Worm (Caenorhabditis elegans) whole organism, L1 larva: ENCODE measurements around the gene acd-3.

ENCODE experiments used
- C04F5.9 ChIP-seq: sonication (generic microtip); optimal IDR thresholded peaks from 2 replicates; lab custom pipeline; 2016; ENCODE audit warnings: missing genetic modification characterization, missing compliant biosample characterization
- F16B12.6 ChIP-seq: fragments of 150-350 bp; optimal IDR thresholded peaks from 2 replicates; lab custom pipeline; 2014; ENCODE audit warnings: missing biosample characterization, missing genetic modification characterization
- Y116A8C.19 ChIP-seq: sonication (generic microtip); optimal IDR thresholded peaks from 2 replicates; lab custom pipeline; 2016; ENCODE audit warnings: missing compliant biosample characterization, missing genetic modification characterization, borderline replicate concordance
- aha-1 ChIP-seq: fragments of 150-350 bp; optimal IDR thresholded peaks from 2 replicates; lab custom pipeline; 2014; ENCODE audit warnings: missing biosample characterization, missing genetic modification characterization
- alr-1 ChIP-seq: fragments of 200-800 bp; sonication (Bioruptor generic); optimal IDR thresholded peaks from 2 replicates; lab custom pipeline; 2018; ENCODE audit warnings: borderline replicate concordance, mild to moderate bottlenecking, missing genetic modification characterization, missing compliant biosample characterization
- aly-2 ChIP-seq: fragments of 150-350 bp; optimal IDR thresholded peaks from 2 replicates; lab custom pipeline; 2014; ENCODE audit warnings: missing biosample characterization, missing genetic modification characterization
- ama-1 ChIP-seq: fragments of 150-350 bp; optimal IDR thresholded peaks from 2 replicates; lab custom pipeline; 2014
- ceh-63 ChIP-seq: fragments of 200-800 bp; sonication (Bioruptor generic); optimal IDR thresholded peaks from 2 replicates; lab custom pipeline; 2018; ENCODE audit warnings: mild to moderate bottlenecking, missing genetic modification characterization, missing compliant biosample characterization
- ceh-88 ChIP-seq: fragments of 200-800 bp; sonication (Bioruptor generic); IDR thresholded peaks from 2 replicates; pipeline ENCODE4 v1.3.6; 2022; ENCODE audit warnings: missing genetic modification characterization, missing compliant biosample characterization
- ces-1 ChIP-seq: fragments of 150-350 bp; optimal IDR thresholded peaks from 2 replicates; lab custom pipeline; 2014; ENCODE audit warnings: missing biosample characterization, missing genetic modification reagents, missing genetic modification characterization
- dsc-1 ChIP-seq: sonication (generic microtip); optimal IDR thresholded peaks from 2 replicates; lab custom pipeline; 2016; ENCODE audit warnings: mild to moderate bottlenecking, missing genetic modification characterization, missing compliant biosample characterization
- efl-3 ChIP-seq: fragments of 200-800 bp; sonication (Bioruptor generic); optimal IDR thresholded peaks from 2 replicates; lab custom pipeline; 2018; ENCODE audit warnings: mild to moderate bottlenecking, missing genetic modification characterization, missing compliant biosample characterization
- egl-27 ChIP-seq, 2 experiments: fragments of 150-350 bp in 1 of 2; sonication (generic microtip); optimal IDR thresholded peaks; 3 replicates each; lab custom pipeline; 2017 to 2018; ENCODE audit warnings: missing biosample characterization in 2 of 2, missing genetic modification characterization in 2 of 2, missing genetic modification reagents in 2 of 2
- elt-2 ChIP-seq: sonication (generic microtip); optimal IDR thresholded peaks from 2 replicates; lab custom pipeline; 2016; ENCODE audit warnings: missing genetic modification characterization, mild to moderate bottlenecking, inconsistent platforms, missing compliant biosample characterization, missing genetic modification reagents
- ets-5 ChIP-seq: fragments of 200-800 bp; sonication (Bioruptor generic); IDR thresholded peaks from 2 replicates; pipeline ENCODE4 v1.3.6; 2022; ENCODE audit warnings: missing genetic modification characterization, missing compliant biosample characterization
- fkh-8 ChIP-seq: sonication (generic microtip); optimal IDR thresholded peaks from 2 replicates; lab custom pipeline; 2016; ENCODE audit warnings: mild to moderate bottlenecking, missing genetic modification characterization, missing compliant biosample characterization
- hlh-4 ChIP-seq: sonication (generic microtip); optimal IDR thresholded peaks from 2 replicates; lab custom pipeline; 2016; ENCODE audit warnings: mild to moderate bottlenecking, missing genetic modification characterization, missing compliant biosample characterization
- irx-1 ChIP-seq: sonication (generic microtip); optimal IDR thresholded peaks from 2 replicates; lab custom pipeline; 2016; ENCODE audit warnings: missing genetic modification characterization, missing compliant biosample characterization
- jun-1 ChIP-seq: fragments of 150-350 bp; optimal IDR thresholded peaks from 2 replicates; lab custom pipeline; 2014; ENCODE audit warnings: missing biosample characterization, missing genetic modification reagents, missing genetic modification characterization
- lin-15B ChIP-seq: fragments of 150-350 bp; sonication (generic microtip); optimal IDR thresholded peaks from 3 replicates; lab custom pipeline; 2014; ENCODE audit warnings: missing biosample characterization, missing genetic modification characterization
- lin-35 ChIP-seq, 2 experiments: fragments of 150-350 bp; optimal IDR thresholded peaks; 2 replicates each; lab custom pipeline; 2014; ENCODE audit warnings: missing biosample characterization in 2 of 2, missing genetic modification characterization in 2 of 2, missing genetic modification reagents in 2 of 2
- lin-39 ChIP-seq: fragments of 150-350 bp; optimal IDR thresholded peaks from 2 replicates; lab custom pipeline; 2014; ENCODE audit warnings: missing biosample characterization, missing genetic modification reagents, missing genetic modification characterization
- lir-3 ChIP-seq: sonication (generic microtip); optimal IDR thresholded peaks from 2 replicates; lab custom pipeline; 2016; ENCODE audit warnings: mild to moderate bottlenecking, missing genetic modification characterization, moderate library complexity, missing compliant biosample characterization; ENCODE audit not compliant: poor library complexity
- mep-1 ChIP-seq: fragments of 150-350 bp; optimal IDR thresholded peaks from 2 replicates; lab custom pipeline; 2014; ENCODE audit warnings: missing biosample characterization, missing genetic modification characterization
- nhr-19 ChIP-seq: fragments of 200-800 bp; sonication (Bioruptor generic); conservative IDR thresholded peaks from 2 replicates; pipeline ENCODE4 v1.3.6; 2022; ENCODE audit warnings: missing genetic modification characterization, missing compliant biosample characterization
- nhr-237 ChIP-seq: fragments of 150-350 bp; optimal IDR thresholded peaks from 2 replicates; lab custom pipeline; 2014; ENCODE audit warnings: missing biosample characterization, missing genetic modification characterization
- nhr-47 ChIP-seq: sonication (generic microtip); optimal IDR thresholded peaks from 2 replicates; lab custom pipeline; 2016; ENCODE audit warnings: mild to moderate bottlenecking, missing genetic modification characterization, moderate library complexity, missing compliant biosample characterization
- nhr-71 ChIP-seq: sonication (generic microtip); optimal IDR thresholded peaks from 2 replicates; lab custom pipeline; 2016; ENCODE audit warnings: mild to moderate bottlenecking, missing genetic modification characterization, moderate library complexity, missing compliant biosample characterization
- nhr-76 ChIP-seq: sonication (generic microtip); optimal IDR thresholded peaks from 2 replicates; lab custom pipeline; 2017; ENCODE audit warnings: missing biosample characterization, missing genetic modification characterization
- nhr-77 ChIP-seq: fragments of 150-350 bp; optimal IDR thresholded peaks from 2 replicates; lab custom pipeline; 2014; ENCODE audit warnings: missing biosample characterization, missing genetic modification characterization
- nhr-85 ChIP-seq: sonication (generic microtip); peaks from one replicate; lab custom pipeline; 2016; ENCODE audit warnings: missing genetic modification characterization, inconsistent platforms, missing compliant biosample characterization
- nhr-90 ChIP-seq: sonication (generic microtip); optimal IDR thresholded peaks from 2 replicates; lab custom pipeline; 2016; ENCODE audit warnings: mild to moderate bottlenecking, missing genetic modification characterization, missing compliant biosample characterization; ENCODE audit not compliant: poor library complexity
- pax-3 ChIP-seq: fragments of 200-800 bp; sonication (Bioruptor generic); optimal IDR thresholded peaks from 2 replicates; lab custom pipeline; 2018; ENCODE audit warnings: mild to moderate bottlenecking, missing genetic modification characterization, moderate library complexity, missing compliant biosample characterization
- pqm-1 ChIP-seq: sonication (generic microtip); optimal IDR thresholded peaks from 3 replicates; lab custom pipeline; 2017; ENCODE audit warnings: missing biosample characterization, missing genetic modification characterization
- snu-23 ChIP-seq: sonication (generic microtip); optimal IDR thresholded peaks from 2 replicates; lab custom pipeline; 2016; ENCODE audit warnings: missing genetic modification characterization, missing compliant biosample characterization
- sox-4 ChIP-seq: sonication (generic microtip); optimal IDR thresholded peaks from 2 replicates; lab custom pipeline; 2016; ENCODE audit warnings: missing genetic modification characterization, missing compliant biosample characterization
- sptf-1 ChIP-seq: fragments of 150-350 bp; optimal IDR thresholded peaks from 2 replicates; lab custom pipeline; 2014; ENCODE audit warnings: missing biosample characterization, missing genetic modification characterization
- swsn-7 ChIP-seq: sonication (generic microtip); optimal IDR thresholded peaks from 2 replicates; lab custom pipeline; 2016; ENCODE audit warnings: missing genetic modification characterization, missing compliant biosample characterization
- tbx-2 ChIP-seq: sonication (generic microtip); optimal IDR thresholded peaks from 2 replicates; lab custom pipeline; 2016; ENCODE audit warnings: missing genetic modification characterization, missing compliant biosample characterization
- unc-62 ChIP-seq: fragments of 150-350 bp; optimal IDR thresholded peaks from 2 replicates; lab custom pipeline; 2014; ENCODE audit warnings: missing biosample characterization, missing genetic modification reagents, missing genetic modification characterization
- unc-86 ChIP-seq: sonication (generic microtip); optimal IDR thresholded peaks from 2 replicates; lab custom pipeline; 2016; ENCODE audit warnings: missing genetic modification characterization, missing compliant biosample characterization
- vab-15 ChIP-seq: sonication (generic microtip); optimal IDR thresholded peaks from 2 replicates; lab custom pipeline; 2017; ENCODE audit warnings: missing genotype, mild to moderate bottlenecking, missing genetic modification characterization, missing compliant biosample characterization
- zag-1 ChIP-seq: fragments of 150-350 bp; optimal IDR thresholded peaks from 2 replicates; lab custom pipeline; 2014; ENCODE audit warnings: missing biosample characterization, missing genetic modification characterization
- zip-4 ChIP-seq: fragments of 200-800 bp; sonication (Bioruptor generic); optimal IDR thresholded peaks from 2 replicates; lab custom pipeline; 2018; ENCODE audit warnings: mild to moderate bottlenecking, missing genetic modification characterization, moderate library complexity, missing compliant biosample characterization
- ztf-11 ChIP-seq, 2 experiments: sonication (generic microtip); optimal IDR thresholded peaks; 2 replicates each; lab custom pipeline; 2016 to 2017; ENCODE audit warnings: missing genetic modification characterization in 2 of 2, missing biosample characterization in 1 of 2, missing compliant biosample characterization in 1 of 2
- ztf-4 ChIP-seq: fragments of 150-350 bp; optimal IDR thresholded peaks from 2 replicates; lab custom pipeline; 2014; ENCODE audit warnings: missing biosample characterization, missing genetic modification characterization

acd-3 gene

DNA sequence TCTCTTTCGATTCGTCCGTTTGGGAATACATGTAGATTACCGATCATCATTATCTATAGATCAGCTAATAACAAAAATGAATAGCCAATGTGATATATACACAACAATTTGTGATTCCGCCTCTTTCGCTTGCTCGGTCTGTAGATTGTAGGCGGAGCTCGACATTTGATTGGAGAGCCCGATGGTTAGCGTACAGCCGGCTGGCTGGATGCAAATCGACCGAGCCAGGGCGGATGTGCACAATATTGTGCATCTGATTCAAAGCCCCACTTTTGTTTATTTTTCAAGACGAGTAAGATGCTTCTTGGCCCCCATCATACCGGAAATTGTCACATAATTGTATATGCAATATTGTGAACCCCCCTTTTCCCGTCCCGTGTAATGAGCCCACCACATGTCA is 12.7 kb downstream of the acd-3 start, which contains the start of gene dmd-4:
dmd-4 (minus strand) TSS at position 101 of the 400 bp plus-strand sequence.
- no peak for TF ChIP-seq ceh-63 (GFP tag; lab: Kevin White, UChicago)
- TF ChIP-seq lin-39 (tag; lab: Kevin White, UChicago): no peak
- TF ChIP-seq ets-5 (GFP tag; lab: Robert Waterston, UW): no peak
- no peak for TF ChIP-seq nhr-76 (tag; lab: Kevin White, UChicago)
- TF ChIP-seq aha-1 (tag; lab: Kevin White, UChicago): no peak
- no peak for TF ChIP-seq zag-1 (tag; lab: Kevin White, UChicago)
- TF ChIP-seq lir-3 (tag; lab: Kevin White, UChicago): no peak
- no peak for TF ChIP-seq ztf-4 (tag; lab: Kevin White, UChicago)
- no peak for TF ChIP-seq F16B12.6 (tag; lab: Kevin White, UChicago)
- TF ChIP-seq nhr-71 (tag; lab: Kevin White, UChicago): no peak
- TF ChIP-seq aly-2 (tag; lab: Kevin White, UChicago): no peak
- no peak for TF ChIP-seq elt-2 (tag; lab: Kevin White, UChicago)
- TF ChIP-seq tbx-2 (tag; lab: Kevin White, UChicago): no peak
- TF ChIP-seq egl-27 (tag; optimal IDR thresholded peaks at IDR 0.05; lab: Kevin White, UChicago): no peak

DNA sequence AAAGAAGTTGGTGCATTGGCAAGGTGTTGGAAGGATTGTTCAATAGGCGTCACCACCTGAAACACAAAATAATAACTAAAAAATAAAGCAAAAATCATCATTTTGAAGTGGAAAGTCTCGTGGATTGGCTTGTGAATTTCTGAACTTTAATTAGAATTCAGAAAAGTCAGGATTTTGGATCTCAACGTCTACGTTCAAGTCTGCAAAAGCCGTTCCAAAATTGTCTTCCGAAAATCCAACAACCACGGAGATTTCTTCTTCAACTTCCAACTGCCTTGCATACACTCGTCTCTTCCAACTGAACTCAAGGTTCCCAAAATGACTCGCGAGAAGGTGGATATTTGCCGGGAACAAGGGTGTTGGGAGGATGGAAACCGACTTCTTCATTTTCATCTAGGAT is 16.7 kb downstream of the acd-3 start, which contains the start of gene C27C12.3:
C27C12.3 (minus strand) TSS at position 101 of the 400 bp plus-strand sequence.
- TF ChIP-seq sox-4 (tag; lab: Kevin White, UChicago): no peak
- TF ChIP-seq pqm-1 (tag; lab: Kevin White, UChicago): no peak
- TF ChIP-seq fkh-8: no peak
- TF ChIP-seq dsc-1 (tag; lab: Kevin White, UChicago): no peak
- TF ChIP-seq nhr-90: no peak
- no peak for TF ChIP-seq C04F5.9
- TF ChIP-seq nhr-47 (tag; lab: Kevin White, UChicago): no peak
- no peak for TF ChIP-seq swsn-7
- no peak for TF ChIP-seq vab-15 (tag; lab: Kevin White, UChicago)
- TF ChIP-seq hlh-4: no peak
- TF ChIP-seq aha-1 (tag; lab: Kevin White, UChicago): no peak
- TF ChIP-seq irx-1 (tag; lab: Kevin White, UChicago): no peak
- no peak for TF ChIP-seq ama-1 (lab: Kevin White, UChicago)
- TF ChIP-seq mep-1 (tag; lab: Kevin White, UChicago): no peak
- TF ChIP-seq ceh-88: no peak
- no peak for TF ChIP-seq Y116A8C.19 (tag; lab: Kevin White, UChicago)
- TF ChIP-seq alr-1 (tag; lab: Kevin White, UChicago): no peak
- TF ChIP-seq lin-35 (GFP tag; optimal IDR thresholded peaks at IDR 0.05; lab: Kevin White, UChicago): no peak
- no peak for TF ChIP-seq jun-1 (tag; lab: Kevin White, UChicago)

DNA sequence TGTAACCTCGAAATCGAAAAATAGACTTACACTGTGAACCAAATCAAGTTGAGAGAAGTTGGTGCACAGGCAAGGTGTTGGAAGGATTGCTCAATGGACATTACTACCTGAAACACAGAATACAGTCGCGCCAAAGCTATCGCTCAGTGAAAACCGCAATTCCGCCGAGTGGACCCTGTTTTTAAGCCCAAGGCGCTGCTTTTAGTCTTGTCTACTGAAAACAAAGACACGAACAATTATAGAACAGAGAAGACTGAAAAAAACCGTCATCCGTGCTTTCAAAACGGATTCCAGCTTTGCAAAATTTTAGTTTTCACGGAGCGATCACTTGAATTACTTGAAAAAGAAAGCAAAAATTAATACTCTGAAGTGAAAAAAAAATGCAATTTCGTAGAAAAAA is 19.1 kb downstream of the acd-3 start, which contains the start of gene F31F6.1:
F31F6.1 (minus strand) TSS at position 101 of the 400 bp plus-strand sequence.
- no peak for TF ChIP-seq hlh-4
- TF ChIP-seq unc-86 (tag; lab: Kevin White, UChicago): no peak
- no peak for TF ChIP-seq zip-4 (GFP tag; lab: Kevin White, UChicago)
- TF ChIP-seq ztf-11 (tag; optimal IDR thresholded peaks at IDR 0.05; lab: Kevin White, UChicago): no peak
- no peak for TF ChIP-seq nhr-85 (tag; lab: Kevin White, UChicago)
- no peak for TF ChIP-seq C04F5.9
- TF ChIP-seq nhr-77 (tag; lab: Kevin White, UChicago): no peak
- no peak for TF ChIP-seq efl-3 (GFP tag; lab: Kevin White, UChicago)
- TF ChIP-seq jun-1 (tag; lab: Kevin White, UChicago): no peak

DNA sequence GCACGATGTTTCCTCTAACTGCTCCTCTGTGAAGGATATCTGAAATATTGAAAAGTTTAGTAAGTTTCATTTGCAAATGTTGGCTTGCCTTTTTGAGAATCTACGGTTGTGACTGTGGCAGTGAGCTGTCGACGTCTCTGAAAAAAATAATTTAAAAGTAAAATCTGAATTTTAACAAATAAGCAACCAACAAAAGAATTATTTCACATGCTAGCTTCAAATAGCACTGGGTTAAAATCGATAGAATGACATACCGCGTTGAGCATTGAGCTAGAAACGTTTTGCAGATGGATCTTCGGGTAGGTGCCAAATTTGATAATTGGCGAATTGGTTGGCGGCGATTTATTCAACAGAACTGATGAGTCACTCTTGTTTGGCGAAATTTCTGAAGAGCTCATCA is 22.7 kb downstream of the acd-3 start, which contains the start of gene F31F6.2:
F31F6.2 (minus strand) TSS at position 101 of the 400 bp plus-strand sequence.
- TF ChIP-seq mep-1 (tag; lab: Kevin White, UChicago): no peak
- no peak for TF ChIP-seq nhr-237 (tag; lab: Kevin White, UChicago)
- no peak for TF ChIP-seq egl-27 (tag; optimal IDR thresholded peaks at IDR 0.05; lab: Kevin White, UChicago)
- TF ChIP-seq pax-3: no peak
- TF ChIP-seq unc-62 (GFP tag; lab: Kevin White, UChicago): no peak
- TF ChIP-seq snu-23 (GFP tag; lab: Kevin White, UChicago): no peak
- TF ChIP-seq nhr-71 (tag; lab: Kevin White, UChicago): no peak
- no peak for TF ChIP-seq lin-15B (tag; lab: Kevin White, UChicago)
- no peak for TF ChIP-seq nhr-19 (GFP tag; lab: Robert Waterston, UW)
- TF ChIP-seq ces-1: no peak
- TF ChIP-seq nhr-76 (tag; lab: Kevin White, UChicago): no peak
- no peak for TF ChIP-seq sptf-1 (tag; lab: Kevin White, UChicago)
- TF ChIP-seq hlh-4: no peak
